Worm (Caenorhabditis elegans) whole organism, early embryonic: ENCODE results near the gene ZK353.9.

Experiments
- ama-1 ChIP-seq: fragments of 150-350 bp; optimal IDR thresholded peaks from 2 replicates; lab custom pipeline; 2014
- ceh-13 ChIP-seq: fragments of 200-800 bp; sonication (Bioruptor generic); optimal IDR thresholded peaks from 2 replicates; lab custom pipeline; 2018; ENCODE audit warnings: mild to moderate bottlenecking, missing genetic modification characterization, missing compliant biosample characterization
- ceh-36 ChIP-seq: sonication (generic microtip); optimal IDR thresholded peaks from 2 replicates; lab custom pipeline; 2016; ENCODE audit warnings: missing genetic modification characterization, inconsistent platforms, missing compliant biosample characterization
- hmbx-1 ChIP-seq: sonication (generic microtip); optimal IDR thresholded peaks from 2 replicates; lab custom pipeline; 2016; ENCODE audit warnings: mild to moderate bottlenecking, missing genetic modification characterization, missing compliant biosample characterization
- scrt-1 ChIP-seq: fragments of 200-800 bp; sonication (Bioruptor generic); IDR thresholded peaks from 2 replicates; pipeline ENCODE4 v1.3.6; 2022; ENCODE audit warnings: missing genetic modification characterization, missing compliant biosample characterization
- tbx-11 ChIP-seq: fragments of 200-800 bp; sonication (Bioruptor generic); IDR thresholded peaks from 2 replicates; pipeline ENCODE4 v1.3.6; 2022; ENCODE audit warnings: missing genetic modification characterization, missing compliant biosample characterization
- tra-4 ChIP-seq: sonication (generic microtip); optimal IDR thresholded peaks from 2 replicates; lab custom pipeline; 2017; ENCODE audit warnings: missing genetic modification characterization, missing compliant biosample characterization

- TF ChIP-seq tbx-11 (GFP tag; lab: Robert Waterston, UW) (no peak), ceh-36 (tag; lab: Kevin White, UChicago) (no peak), ama-1 (lab: Kevin White, UChicago) (no peak), tra-4 (tag; lab: Kevin White, UChicago) (no peak), ceh-13 (no peak), hmbx-1 (tag; lab: Kevin White, UChicago) (no peak), scrt-1 (GFP tag; lab: Robert Waterston, UW) (no peak)
Observed at ce11 chrIII:8370188-8370587, 39.1 kb upstream of the ZK353.9 start.
